Worm (Caenorhabditis elegans) whole organism, L1 larva: ENCODE data around the gene T05C12.9.

ENCODE experiments used
- C16A3.4 ChIP-seq: fragments of 150-350 bp; optimal IDR thresholded peaks from 2 replicates; lab custom pipeline; 2014; ENCODE audit warnings: missing biosample characterization, missing genetic modification characterization
- C34B4.2 ChIP-seq: sonication (generic microtip); optimal IDR thresholded peaks from 2 replicates; lab custom pipeline; 2017; ENCODE audit warnings: mild to moderate bottlenecking, missing genetic modification characterization, missing compliant biosample characterization
- F16B12.6 ChIP-seq: fragments of 150-350 bp; optimal IDR thresholded peaks from 2 replicates; lab custom pipeline; 2014; ENCODE audit warnings: missing biosample characterization, missing genetic modification characterization
- Y116A8C.19 ChIP-seq: sonication (generic microtip); optimal IDR thresholded peaks from 2 replicates; lab custom pipeline; 2016; ENCODE audit warnings: missing compliant biosample characterization, missing genetic modification characterization, borderline replicate concordance
- aha-1 ChIP-seq: fragments of 150-350 bp; optimal IDR thresholded peaks from 2 replicates; lab custom pipeline; 2014; ENCODE audit warnings: missing biosample characterization, missing genetic modification characterization
- ceh-82 ChIP-seq, 3 experiments: fragments of 150-350 bp in 1 of 3; sonication (generic microtip) in 2 of 3; optimal IDR thresholded peaks; 2 replicates each; lab custom pipeline; 2014 to 2017; ENCODE audit warnings: missing biosample characterization in 3 of 3, missing genetic modification characterization in 3 of 3
- ceh-90 ChIP-seq: sonication (generic microtip); optimal IDR thresholded peaks from 2 replicates; lab custom pipeline; 2016; ENCODE audit warnings: missing genetic modification characterization, missing compliant biosample characterization
- dsc-1 ChIP-seq: sonication (generic microtip); optimal IDR thresholded peaks from 2 replicates; lab custom pipeline; 2016; ENCODE audit warnings: mild to moderate bottlenecking, missing genetic modification characterization, missing compliant biosample characterization
- efl-1 ChIP-seq, 4 experiments: fragments of 150-350 bp; optimal IDR thresholded peaks in 3 of 4; peaks in 1 of 4; 1 replicate in 1 of 4; 2 replicates in 3 of 4; lab custom pipeline; 2014; ENCODE audit warnings: missing biosample characterization in 2 of 4, missing genetic modification characterization in 2 of 4, missing genetic modification reagents in 2 of 4
- egl-13 ChIP-seq: sonication (generic microtip); optimal IDR thresholded peaks from 2 replicates; lab custom pipeline; 2016; ENCODE audit warnings: missing genotype, missing genetic modification reagents, missing genetic modification characterization, missing compliant biosample characterization
- elt-2 ChIP-seq: sonication (generic microtip); optimal IDR thresholded peaks from 2 replicates; lab custom pipeline; 2016; ENCODE audit warnings: missing genetic modification characterization, mild to moderate bottlenecking, inconsistent platforms, missing compliant biosample characterization, missing genetic modification reagents
- elt-3 ChIP-seq, 6 experiments: fragments of 150-350 bp in 1 of 6; sonication (generic microtip); optimal IDR thresholded peaks; 2 replicates each; lab custom pipeline; 2017 to 2018; ENCODE audit warnings: missing biosample characterization in 6 of 6, missing genetic modification characterization in 6 of 6, inconsistent platforms in 1 of 6
- fkh-10 ChIP-seq: sonication (generic microtip); optimal IDR thresholded peaks from 2 replicates; lab custom pipeline; 2017; ENCODE audit warnings: missing biosample characterization, missing genetic modification reagents, missing genetic modification characterization
- fkh-4 ChIP-seq: sonication (generic microtip); optimal IDR thresholded peaks from 2 replicates; lab custom pipeline; 2016; ENCODE audit warnings: missing compliant biosample characterization, missing genetic modification characterization, borderline replicate concordance
- fkh-8 ChIP-seq: sonication (generic microtip); optimal IDR thresholded peaks from 2 replicates; lab custom pipeline; 2016; ENCODE audit warnings: mild to moderate bottlenecking, missing genetic modification characterization, missing compliant biosample characterization
- fos-1 ChIP-seq: fragments of 150-350 bp; optimal IDR thresholded peaks from 2 replicates; lab custom pipeline; 2014; ENCODE audit warnings: missing biosample characterization, missing genetic modification characterization
- grh-1 ChIP-seq: fragments of 200-800 bp; sonication (Bioruptor generic); IDR thresholded peaks from 2 replicates; pipeline ENCODE4 v1.3.6; 2022; ENCODE audit warnings: missing genetic modification reagents, missing genetic modification characterization, missing compliant biosample characterization
- hlh-17 ChIP-seq: fragments of 200-800 bp; sonication (Bioruptor generic); optimal IDR thresholded peaks from 2 replicates; lab custom pipeline; 2018; ENCODE audit warnings: missing genetic modification characterization, mild to moderate bottlenecking, missing compliant biosample characterization, moderate library complexity, borderline replicate concordance
- hlh-4 ChIP-seq: sonication (generic microtip); optimal IDR thresholded peaks from 2 replicates; lab custom pipeline; 2016; ENCODE audit warnings: mild to moderate bottlenecking, missing genetic modification characterization, missing compliant biosample characterization
- irx-1 ChIP-seq: sonication (generic microtip); optimal IDR thresholded peaks from 2 replicates; lab custom pipeline; 2016; ENCODE audit warnings: missing genetic modification characterization, missing compliant biosample characterization
- lin-14 ChIP-seq: fragments of 200-800 bp; sonication (Bioruptor generic); optimal IDR thresholded peaks from 2 replicates; lab custom pipeline; 2018; ENCODE audit warnings: mild to moderate bottlenecking, missing genetic modification characterization, moderate library complexity, missing compliant biosample characterization
- lin-39 ChIP-seq: fragments of 150-350 bp; optimal IDR thresholded peaks from 2 replicates; lab custom pipeline; 2014; ENCODE audit warnings: missing biosample characterization, missing genetic modification reagents, missing genetic modification characterization
- mab-9 ChIP-seq: fragments of 200-800 bp; sonication (Bioruptor generic); IDR thresholded peaks from 2 replicates; pipeline ENCODE4 v1.3.6; 2022; ENCODE audit warnings: missing genetic modification reagents, missing genetic modification characterization, missing compliant biosample characterization
- mef-2 ChIP-seq: fragments of 150-350 bp; optimal IDR thresholded peaks from 2 replicates; lab custom pipeline; 2014; ENCODE audit warnings: missing biosample characterization, missing genetic modification characterization
- nhr-11 ChIP-seq: fragments of 150-350 bp; optimal IDR thresholded peaks from 2 replicates; lab custom pipeline; 2014; ENCODE audit warnings: missing biosample characterization, missing genetic modification characterization
- nhr-12 ChIP-seq: sonication (generic microtip); optimal IDR thresholded peaks from 2 replicates; lab custom pipeline; 2017; ENCODE audit warnings: missing biosample characterization, missing genetic modification characterization
- nhr-19 ChIP-seq: fragments of 200-800 bp; sonication (Bioruptor generic); conservative IDR thresholded peaks from 2 replicates; pipeline ENCODE4 v1.3.6; 2022; ENCODE audit warnings: missing genetic modification characterization, missing compliant biosample characterization
- nhr-71 ChIP-seq: sonication (generic microtip); optimal IDR thresholded peaks from 2 replicates; lab custom pipeline; 2016; ENCODE audit warnings: mild to moderate bottlenecking, missing genetic modification characterization, moderate library complexity, missing compliant biosample characterization
- nhr-77 ChIP-seq: fragments of 150-350 bp; optimal IDR thresholded peaks from 2 replicates; lab custom pipeline; 2014; ENCODE audit warnings: missing biosample characterization, missing genetic modification characterization
- nhr-90 ChIP-seq: sonication (generic microtip); optimal IDR thresholded peaks from 2 replicates; lab custom pipeline; 2016; ENCODE audit warnings: mild to moderate bottlenecking, missing genetic modification characterization, missing compliant biosample characterization; ENCODE audit not compliant: poor library complexity
- pqm-1 ChIP-seq: sonication (generic microtip); optimal IDR thresholded peaks from 3 replicates; lab custom pipeline; 2017; ENCODE audit warnings: missing biosample characterization, missing genetic modification characterization
- sup-37 ChIP-seq: fragments of 200-800 bp; sonication (Bioruptor generic); optimal IDR thresholded peaks from 2 replicates; lab custom pipeline; 2018; ENCODE audit warnings: mild to moderate bottlenecking, missing genetic modification characterization, missing compliant biosample characterization
- tlp-1 ChIP-seq: fragments of 150-350 bp; optimal IDR thresholded peaks from 2 replicates; lab custom pipeline; 2014; ENCODE audit warnings: missing biosample characterization, missing genetic modification characterization
- unc-62 ChIP-seq: fragments of 150-350 bp; optimal IDR thresholded peaks from 2 replicates; lab custom pipeline; 2014; ENCODE audit warnings: missing biosample characterization, missing genetic modification reagents, missing genetic modification characterization
- unc-86 ChIP-seq: sonication (generic microtip); optimal IDR thresholded peaks from 2 replicates; lab custom pipeline; 2016; ENCODE audit warnings: missing genetic modification characterization, missing compliant biosample characterization
- unc-98 ChIP-seq: fragments of 200-800 bp; sonication (Bioruptor generic); IDR thresholded peaks from 2 replicates; pipeline ENCODE4 v1.3.6; 2022; ENCODE audit warnings: missing genetic modification characterization, missing compliant biosample characterization
- zip-4 ChIP-seq: fragments of 200-800 bp; sonication (Bioruptor generic); optimal IDR thresholded peaks from 2 replicates; lab custom pipeline; 2018; ENCODE audit warnings: mild to moderate bottlenecking, missing genetic modification characterization, moderate library complexity, missing compliant biosample characterization
- ztf-4 ChIP-seq: fragments of 150-350 bp; optimal IDR thresholded peaks from 2 replicates; lab custom pipeline; 2014; ENCODE audit warnings: missing biosample characterization, missing genetic modification characterization

T05C12.9 gene

ce11 chrII:8185016-8185493 lies 8.0 kb downstream of the T05C12.9 start, which contains the start of the genes mig-5 and cct-1 (continued):
- TF ChIP-seq hlh-17 (GFP tag; lab: Kevin White, UChicago) (no peak), grh-1 (peak; percentile 98), unc-98 (GFP tag; lab: Robert Waterston, UW) (peak; percentile 59; the same call in 1 of the 2 replicates), lin-14 (GFP tag; lab: Kevin White, UChicago) (peak; percentile 98), nhr-77 (tag; lab: Kevin White, UChicago) (peak; percentile 90), fkh-10 (GFP tag; lab: Kevin White, UChicago) (peak; percentile 84), sup-37 (GFP tag; lab: Kevin White, UChicago) (peak; percentile 92), C34B4.2 (tag; lab: Kevin White, UChicago) (peak; percentile 71), efl-1 (optimal IDR thresholded peaks at IDR 0.05; lab: Kevin White, UChicago) (peak; percentile 96 to 98), efl-1 (GFP tag; optimal IDR thresholded peaks at IDR 0.05 in 1 of 2; lab: Kevin White, UChicago) (peak; percentile 85 to 99), nhr-19 (GFP tag; lab: Robert Waterston, UW) (peak; percentile 98), nhr-11 (tag; lab: Kevin White, UChicago) (peak; percentile 98), dsc-1 (peak; percentile 99), egl-13 (tag; lab: Kevin White, UChicago) (peak; percentile 97), C16A3.4 (peak; percentile 98), pqm-1 (peak; percentile 38), fkh-8 (tag; lab: Kevin White, UChicago) (peak; percentile 98), ztf-4 (peak; percentile 95), elt-3 (tag; optimal IDR thresholded peaks at IDR 0.05; lab: Kevin White, UChicago) (peak in 5 of 6 experiments; percentile 63 to 99 (median 91)), mab-9 (GFP tag; lab: Robert Waterston, UW) (peak; percentile 94), irx-1 (tag; lab: Kevin White, UChicago) (peak; percentile 97), mef-2 (tag; lab: Kevin White, UChicago) (peak; percentile 85), Y116A8C.19 (no peak), elt-2 (tag; lab: Kevin White, UChicago) (peak; percentile 90), ceh-90 (peak; percentile 44), tlp-1 (tag; lab: Kevin White, UChicago) (no peak), unc-62 (peak; percentile 45), nhr-90 (tag; lab: Kevin White, UChicago) (peak; percentile 98), F16B12.6 (peak; percentile 75), zip-4 (peak; percentile 91), nhr-71 (tag; lab: Kevin White, UChicago) (peak; percentile 99), unc-86 (peak; percentile 98)

- no peak for TF ChIP-seq elt-3 (tag; optimal IDR thresholded peaks at IDR 0.05; lab: Kevin White, UChicago)
- TF ChIP-seq fkh-4 (tag; lab: Kevin White, UChicago), result no peak
- no peak for TF ChIP-seq hlh-4 (tag; lab: Kevin White, UChicago)
- TF ChIP-seq fos-1 (tag; lab: Kevin White, UChicago), result no peak
- TF ChIP-seq grh-1, result no peak
- no peak for TF ChIP-seq ceh-82 (tag; optimal IDR thresholded peaks at IDR 0.05; lab: Kevin White, UChicago)
- TF ChIP-seq lin-39, result no peak
- no peak for TF ChIP-seq aha-1 (tag; lab: Kevin White, UChicago)
- TF ChIP-seq C34B4.2 (tag; lab: Kevin White, UChicago), result no peak
- no peak for TF ChIP-seq pqm-1
- no peak for TF ChIP-seq nhr-12 (tag; lab: Kevin White, UChicago)
Measured at ce11 chrII:8181437-8181836, 11.6 kb downstream of the T05C12.9 start, which contains the start of gene dylt-3. Gene dylt-3, plus strand, starts transcription at chrII:8181737.

ce11 chrII:8180281-8180680 lies 12.7 kb downstream of the T05C12.9 start, which contains the start of gene T05C12.4:
Gene T05C12.4, minus strand, starts transcription at chrII:8180381.
- TF ChIP-seq pqm-1, result no peak
- TF ChIP-seq ceh-90, result no peak
- no peak for TF ChIP-seq dsc-1
- TF ChIP-seq fkh-10 (GFP tag; lab: Kevin White, UChicago), result no peak
- TF ChIP-seq egl-13 (tag; lab: Kevin White, UChicago), result no peak
- TF ChIP-seq fkh-8 (tag; lab: Kevin White, UChicago), result no peak
- TF ChIP-seq zip-4, result no peak
